Worm (Caenorhabditis elegans): ENCODE results near the gene rcq-5.

DNA sequence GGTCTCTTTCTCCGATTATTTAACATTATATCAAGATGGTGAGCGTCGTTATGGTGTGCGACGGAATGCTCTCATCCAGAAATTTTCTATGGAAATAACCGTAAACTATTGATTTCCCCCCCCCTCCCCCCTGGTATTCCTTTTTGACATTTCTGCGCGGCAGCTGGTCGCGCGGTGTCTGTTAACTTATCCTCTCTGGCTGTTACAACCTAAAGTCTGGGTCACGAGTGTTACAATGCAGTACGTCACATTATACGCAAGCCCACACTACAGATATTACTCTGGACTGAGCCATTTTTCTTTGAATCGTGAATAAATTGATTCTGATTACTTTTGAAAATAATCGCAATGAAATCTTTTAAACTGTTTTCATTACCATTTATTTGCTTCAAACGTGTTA, 8.6 kb downstream of the rcq-5 start:
- TF ChIP-seq F13C5.2 (tag; optimal IDR thresholded peaks at IDR 0.05) (no peak), aly-1 (tag; optimal IDR thresholded peaks at IDR 0.05) (no peak), hmg-4 (GFP tag; optimal IDR thresholded peaks at IDR 0.05) (no peak), ama-1 (optimal IDR thresholded peaks at IDR 0.05) (no peak), tbx-37 (GFP tag; conservative IDR thresholded peaks at IDR 0.05) (no peak), B0310.2 (tag; optimal IDR thresholded peaks at IDR 0.05) (no peak), ceh-13 (GFP tag; optimal IDR thresholded peaks at IDR 0.05) (no peak), ets-7 (tag; optimal IDR thresholded peaks at IDR 0.05) (no peak)

Data from whole organism, early embryonic.